Worm (Caenorhabditis elegans) whole organism, young adult: ENCODE results near the gene str-233.
A peak's percentile ranks its signal among the peaks of the same experiment; 100 is the strongest.

Source experiments
- B0035.1 ChIP-seq: sonication (generic microtip); optimal IDR thresholded peaks from 2 replicates; lab custom pipeline; 2016; ENCODE audit warnings: missing genetic modification characterization, mild to moderate bottlenecking, missing compliant biosample characterization, missing genotype, missing genetic modification reagents
- C06A6.2 ChIP-seq: fragments of 200-800 bp; sonication (Bioruptor generic); conservative IDR thresholded peaks from 2 replicates; pipeline ENCODE4 v1.3.6; 2022; ENCODE audit warnings: missing genetic modification characterization, missing compliant biosample characterization
- F22D6.2 ChIP-seq: sonication (generic microtip); optimal IDR thresholded peaks from 2 replicates; lab custom pipeline; 2016; ENCODE audit warnings: mild to moderate bottlenecking, missing genetic modification characterization, missing compliant biosample characterization
- F49E8.2 ChIP-seq: sonication (generic microtip); optimal IDR thresholded peaks from 3 replicates; lab custom pipeline; 2017; ENCODE audit warnings: missing genetic modification characterization, mild to moderate bottlenecking, missing compliant biosample characterization, antibody characterized with exemption, moderate library complexity; ENCODE audit not compliant: insufficient read depth
- F52B5.7 ChIP-seq: sonication (generic microtip); optimal IDR thresholded peaks from 2 replicates; lab custom pipeline; 2016; ENCODE audit warnings: mild to moderate bottlenecking, missing genetic modification characterization, missing compliant biosample characterization
- T26A5.8 ChIP-seq: sonication (generic microtip); optimal IDR thresholded peaks from 2 replicates; lab custom pipeline; 2016; ENCODE audit warnings: missing genetic modification characterization, missing compliant biosample characterization
- Y53F4B.3 ChIP-seq: fragments of 200-800 bp; sonication (Bioruptor generic); IDR thresholded peaks from 2 replicates; pipeline ENCODE4 v1.3.6; 2022; ENCODE audit warnings: missing genetic modification reagents, missing genetic modification characterization, missing compliant biosample characterization
- Y56A3A.18 ChIP-seq: fragments of 200-800 bp; sonication (Bioruptor generic); IDR thresholded peaks from 2 replicates; pipeline ENCODE4 v1.3.6; 2022; ENCODE audit warnings: missing genetic modification reagents, missing genetic modification characterization, missing compliant biosample characterization
- ZK185.1 ChIP-seq: sonication (generic microtip); optimal IDR thresholded peaks from 2 replicates; lab custom pipeline; 2016; ENCODE audit warnings: mild to moderate bottlenecking, missing genetic modification characterization, missing compliant biosample characterization; ENCODE audit not compliant: poor library complexity, severe bottlenecking
- ama-1 ChIP-seq, 3 experiments: fragments of 150-350 bp in 1 of 3; sonication (generic microtip) in 2 of 3; optimal IDR thresholded peaks; 2 replicates each; lab custom pipeline; 2014 to 2018; ENCODE audit warnings: missing biosample characterization in 2 of 3, missing genetic modification characterization in 2 of 3, missing genetic modification reagents in 2 of 3
- attf-5 ChIP-seq: fragments of 200-800 bp; sonication (Bioruptor generic); optimal IDR thresholded peaks from 2 replicates; lab custom pipeline; 2018; ENCODE audit warnings: mild to moderate bottlenecking, missing genetic modification characterization, missing compliant biosample characterization
- bed-1 ChIP-seq: fragments of 200-800 bp; sonication (Bioruptor generic); IDR thresholded peaks from 2 replicates; pipeline ENCODE4 v1.3.6; 2022; ENCODE audit warnings: missing genetic modification reagents, missing genetic modification characterization, missing compliant biosample characterization
- cebp-2 ChIP-seq: fragments of 200-800 bp; sonication (Bioruptor generic); IDR thresholded peaks from 2 replicates; pipeline ENCODE4 v1.3.6; 2022; ENCODE audit warnings: missing genetic modification characterization, missing compliant biosample characterization
- ceh-100 ChIP-seq: fragments of 200-800 bp; sonication (Bioruptor generic); IDR thresholded peaks from 2 replicates; pipeline ENCODE4 v1.3.6; 2022; ENCODE audit warnings: missing genetic modification reagents, missing genetic modification characterization, missing compliant biosample characterization
- ceh-40 ChIP-seq: fragments of 200-800 bp; sonication (Bioruptor generic); IDR thresholded peaks from 2 replicates; pipeline ENCODE4 v1.3.6; 2022; ENCODE audit warnings: missing genetic modification characterization, missing compliant biosample characterization
- chd-7 ChIP-seq: sonication (generic microtip); optimal IDR thresholded peaks from 2 replicates; lab custom pipeline; 2016; ENCODE audit warnings: mild to moderate bottlenecking, missing genetic modification characterization, moderate library complexity, missing compliant biosample characterization
- dox-1 ChIP-seq: fragments of 200-800 bp; sonication (Bioruptor generic); IDR thresholded peaks from 2 replicates; pipeline ENCODE4 v1.3.6; 2022; ENCODE audit warnings: missing genetic modification reagents, missing genetic modification characterization, missing compliant biosample characterization
- dpff-1 ChIP-seq: sonication (generic microtip); optimal IDR thresholded peaks from 2 replicates; lab custom pipeline; 2017; ENCODE audit warnings: mild to moderate bottlenecking, missing genetic modification characterization, missing compliant biosample characterization
- dpl-1 ChIP-seq: fragments of 150-350 bp; optimal IDR thresholded peaks from 2 replicates; lab custom pipeline; 2014; ENCODE audit warnings: missing biosample characterization, missing genetic modification reagents, missing genetic modification characterization
- gei-17 ChIP-seq: fragments of 200-800 bp; sonication (Bioruptor generic); optimal IDR thresholded peaks from 2 replicates; lab custom pipeline; 2018; ENCODE audit warnings: mild to moderate bottlenecking, missing genetic modification characterization, missing compliant biosample characterization
- hlh-12 ChIP-seq: sonication (generic microtip); optimal IDR thresholded peaks from 2 replicates; lab custom pipeline; 2016; ENCODE audit warnings: missing genetic modification characterization, missing compliant biosample characterization
- hmg-1.2 ChIP-seq: fragments of 200-800 bp; sonication (Bioruptor generic); IDR thresholded peaks from 2 replicates; pipeline ENCODE4 v1.3.6; 2022; ENCODE audit warnings: missing genetic modification reagents, missing genetic modification characterization, missing compliant biosample characterization
- lag-1 ChIP-seq: fragments of 200-800 bp; sonication (Bioruptor generic); IDR thresholded peaks from 2 replicates; pipeline ENCODE4 v1.3.6; 2022; ENCODE audit warnings: missing genetic modification reagents, missing genetic modification characterization, missing compliant biosample characterization
- let-526 ChIP-seq: fragments of 200-800 bp; sonication (Bioruptor generic); IDR thresholded peaks from 2 replicates; pipeline ENCODE4 v1.3.6; 2022; ENCODE audit warnings: missing genetic modification reagents, missing genetic modification characterization, missing compliant biosample characterization
- madf-3 ChIP-seq: fragments of 200-800 bp; sonication (Bioruptor generic); IDR thresholded peaks from 2 replicates; pipeline ENCODE4 v1.3.6; 2022; ENCODE audit warnings: missing genetic modification reagents, missing genetic modification characterization, missing compliant biosample characterization
- mcd-1 ChIP-seq: fragments of 200-800 bp; sonication (Bioruptor generic); IDR thresholded peaks from 2 replicates; pipeline ENCODE4 v1.3.6; 2022; ENCODE audit warnings: missing genetic modification reagents, missing genetic modification characterization, missing compliant biosample characterization
- mes-4 ChIP-seq: sonication (generic microtip); optimal IDR thresholded peaks from 2 replicates; lab custom pipeline; 2016; ENCODE audit warnings: missing genotype, missing genetic modification characterization, missing compliant biosample characterization
- mxl-1 ChIP-seq: sonication (generic microtip); optimal IDR thresholded peaks from 2 replicates; lab custom pipeline; 2016; ENCODE audit warnings: missing genetic modification characterization, missing compliant biosample characterization
- nfya-2 ChIP-seq: fragments of 200-800 bp; sonication (Bioruptor generic); IDR thresholded peaks from 2 replicates; pipeline ENCODE4 v1.3.6; 2022; ENCODE audit warnings: missing genetic modification reagents, missing genetic modification characterization, missing compliant biosample characterization
- nhr-120 ChIP-seq: fragments of 200-800 bp; sonication (Bioruptor generic); IDR thresholded peaks from 2 replicates; pipeline ENCODE4 v1.3.6; 2022; ENCODE audit warnings: missing genetic modification characterization, missing compliant biosample characterization
- nhr-27 ChIP-seq: fragments of 200-800 bp; sonication (Bioruptor generic); optimal IDR thresholded peaks from 2 replicates; lab custom pipeline; 2018; ENCODE audit warnings: mild to moderate bottlenecking, missing genetic modification characterization, moderate library complexity, missing compliant biosample characterization
- sea-2 ChIP-seq: fragments of 200-800 bp; sonication (Bioruptor generic); IDR thresholded peaks from 2 replicates; pipeline ENCODE4 v1.3.6; 2022; ENCODE audit warnings: missing genetic modification characterization, missing compliant biosample characterization
- snpc-1.3 ChIP-seq: sonication (generic microtip); optimal IDR thresholded peaks from 2 replicates; lab custom pipeline; 2017; ENCODE audit warnings: missing genetic modification characterization, mild to moderate bottlenecking, missing compliant biosample characterization, antibody characterized with exemption, moderate library complexity, missing genotype, missing genetic modification reagents; ENCODE audit not compliant: insufficient read depth
- unc-62 ChIP-seq: fragments of 150-350 bp; optimal IDR thresholded peaks from 2 replicates; lab custom pipeline; 2014; ENCODE audit warnings: missing biosample characterization, missing genetic modification reagents, missing genetic modification characterization
- ztf-18 ChIP-seq: sonication (generic microtip); optimal IDR thresholded peaks from 2 replicates; lab custom pipeline; 2016; ENCODE audit warnings: missing genotype, mild to moderate bottlenecking, missing genetic modification characterization, missing compliant biosample characterization
- ztf-22 ChIP-seq: fragments of 200-800 bp; sonication (Bioruptor generic); optimal IDR thresholded peaks from 2 replicates; lab custom pipeline; 2018; ENCODE audit warnings: mild to moderate bottlenecking, missing genetic modification characterization, moderate library complexity, missing compliant biosample characterization
- ztf-26 ChIP-seq: sonication (generic microtip); optimal IDR thresholded peaks from 2 replicates; lab custom pipeline; 2017; ENCODE audit warnings: missing genetic modification characterization, missing compliant biosample characterization

The str-233 gene

ce11 chrV:15969653-15970052 is 39.8 kb downstream of the str-233 start, which contains the start of gene F36G9.7:
Gene F36G9.7, minus strand, starts transcription at chrV:15969753.
- no peak for TF ChIP-seq chd-7
- no peak for TF ChIP-seq mes-4 (tag; lab: Kevin White, UChicago)
- no peak for TF ChIP-seq F49E8.2
- TF ChIP-seq ztf-26: no peak
- TF ChIP-seq gei-17 (GFP tag; lab: Kevin White, UChicago): no peak
- TF ChIP-seq attf-5 (GFP tag; lab: Kevin White, UChicago): no peak
- TF ChIP-seq dox-1 (GFP tag; lab: Robert Waterston, UW): no peak
- TF ChIP-seq nfya-2: no peak
- TF ChIP-seq hlh-12: no peak
- no peak for TF ChIP-seq mcd-1
- no peak for TF ChIP-seq ceh-100 (GFP tag; lab: Robert Waterston, UW)
- no peak for TF ChIP-seq ceh-40 (GFP tag; lab: Robert Waterston, UW)
- TF ChIP-seq snpc-1.3: no peak
- no peak for TF ChIP-seq dpl-1
- TF ChIP-seq cebp-2 (GFP tag; lab: Robert Waterston, UW): no peak
- no peak for TF ChIP-seq ztf-18 (tag; lab: Kevin White, UChicago)
- no peak for TF ChIP-seq nhr-27 (tag; lab: Kevin White, UChicago)
- TF ChIP-seq bed-1 (GFP tag; lab: Robert Waterston, UW): no peak

ce11 chrV:15967542-15967941 is 41.9 kb downstream of the str-233 start, which contains the start of gene sri-1:
Gene sri-1, minus strand, starts transcription at chrV:15967642.
- no peak for TF ChIP-seq mcd-1
- TF ChIP-seq dpff-1 (tag; lab: Kevin White, UChicago): no peak
- no peak for TF ChIP-seq ama-1 (optimal IDR thresholded peaks at IDR 0.05; lab: Kevin White, UChicago)
- TF ChIP-seq ama-1 (GFP tag; optimal IDR thresholded peaks at IDR 0.05; lab: Kevin White, UChicago): no peak
- TF ChIP-seq madf-3 (GFP tag; lab: Robert Waterston, UW): no peak
- TF ChIP-seq attf-5 (GFP tag; lab: Kevin White, UChicago): no peak
- no peak for TF ChIP-seq sea-2
- no peak for TF ChIP-seq F52B5.7
- TF ChIP-seq unc-62 (GFP tag; lab: Kevin White, UChicago): no peak
- no peak for TF ChIP-seq ztf-18 (tag; lab: Kevin White, UChicago)
- no peak for TF ChIP-seq Y56A3A.18 (GFP tag; lab: Robert Waterston, UW)
- TF ChIP-seq C06A6.2 (GFP tag; lab: Robert Waterston, UW): no peak
- no peak for TF ChIP-seq ZK185.1
- no peak for TF ChIP-seq F22D6.2 (tag; lab: Kevin White, UChicago)
- TF ChIP-seq let-526 (GFP tag; lab: Robert Waterston, UW): no peak
- TF ChIP-seq T26A5.8: no peak
- TF ChIP-seq ztf-22 (GFP tag; lab: Kevin White, UChicago): no peak

ce11 chrV:15965114-15965513 is 44.4 kb downstream of the str-233 start, which contains the start of gene sri-2:
Gene sri-2, minus strand, starts transcription at chrV:15965214.
- no peak for TF ChIP-seq nhr-120 (GFP tag; lab: Robert Waterston, UW)
- TF ChIP-seq B0035.1: no peak
- TF ChIP-seq madf-3 (GFP tag; lab: Robert Waterston, UW): no peak
- no peak for TF ChIP-seq Y53F4B.3
- TF ChIP-seq lag-1 (GFP tag; lab: Robert Waterston, UW): no peak
- TF ChIP-seq attf-5 (GFP tag; lab: Kevin White, UChicago): no peak
- TF ChIP-seq ztf-26: no peak
- TF ChIP-seq dpff-1 (tag; lab: Kevin White, UChicago): no peak

- peak; percentile 70; the same call in 1 of the 2 replicates for TF ChIP-seq hmg-1.2 (GFP tag; lab: Robert Waterston, UW)
- TF ChIP-seq mxl-1: no peak
- TF ChIP-seq mcd-1: no peak
Observed at ce11 chrV:15959456-15959855, 50.0 kb downstream of the str-233 start.
